Fruit fly (Drosophila melanogaster): ENCODE data around the gene CG34426.

Gene CG34426

DNA sequence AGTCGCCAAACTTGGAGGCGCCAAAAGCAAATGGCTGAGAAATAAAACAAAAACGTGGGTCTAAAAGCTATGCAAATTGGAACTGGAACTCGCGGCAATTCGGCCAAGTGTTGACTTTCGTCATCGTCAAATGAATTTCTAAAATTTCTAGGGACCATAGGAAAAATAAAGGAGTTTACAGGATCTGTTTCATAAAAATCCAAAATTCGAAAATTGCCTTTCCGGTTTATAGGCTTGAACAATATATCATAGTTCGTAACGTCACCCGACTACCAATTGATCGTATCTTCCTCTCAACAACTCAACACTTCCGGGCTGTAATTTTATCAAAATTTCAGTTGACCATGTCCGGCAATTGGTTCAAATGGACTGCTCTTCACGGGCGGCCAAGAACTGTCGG, 33.9 kb downstream of the CG34426 start, which contains the start of gene CG32026:
Gene CG32026 (plus strand): TSS at position 301 of the 400 bp plus-strand sequence.
- no peak for TF ChIP-seq CG17801 (GFP tag; optimal IDR thresholded peaks at IDR 0.05; ENCODE audit: partially characterized antibody)

DNA sequence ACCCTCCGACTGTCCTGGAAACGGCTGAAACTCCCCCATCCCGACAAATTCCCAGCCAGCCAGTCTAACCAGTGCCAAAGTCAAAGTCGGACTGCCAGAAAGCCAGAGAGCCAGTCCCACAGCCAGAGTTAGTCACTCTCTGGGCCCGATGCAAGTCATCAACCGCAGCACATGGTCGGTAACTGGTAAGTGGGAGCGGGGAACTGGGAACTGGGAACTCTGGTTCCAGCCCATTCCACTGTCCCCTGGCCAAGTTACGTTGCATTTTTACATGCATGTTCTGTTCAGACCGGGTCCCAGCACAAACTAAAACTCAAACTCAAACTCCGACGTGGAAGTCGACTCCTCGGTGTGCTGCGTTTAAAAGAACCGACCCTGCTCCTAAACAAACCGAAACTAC, 36.9 kb downstream of the CG34426 start:
- no peak for TF ChIP-seq CG17801 (GFP tag; optimal IDR thresholded peaks at IDR 0.05; ENCODE audit: partially characterized antibody)

DNA sequence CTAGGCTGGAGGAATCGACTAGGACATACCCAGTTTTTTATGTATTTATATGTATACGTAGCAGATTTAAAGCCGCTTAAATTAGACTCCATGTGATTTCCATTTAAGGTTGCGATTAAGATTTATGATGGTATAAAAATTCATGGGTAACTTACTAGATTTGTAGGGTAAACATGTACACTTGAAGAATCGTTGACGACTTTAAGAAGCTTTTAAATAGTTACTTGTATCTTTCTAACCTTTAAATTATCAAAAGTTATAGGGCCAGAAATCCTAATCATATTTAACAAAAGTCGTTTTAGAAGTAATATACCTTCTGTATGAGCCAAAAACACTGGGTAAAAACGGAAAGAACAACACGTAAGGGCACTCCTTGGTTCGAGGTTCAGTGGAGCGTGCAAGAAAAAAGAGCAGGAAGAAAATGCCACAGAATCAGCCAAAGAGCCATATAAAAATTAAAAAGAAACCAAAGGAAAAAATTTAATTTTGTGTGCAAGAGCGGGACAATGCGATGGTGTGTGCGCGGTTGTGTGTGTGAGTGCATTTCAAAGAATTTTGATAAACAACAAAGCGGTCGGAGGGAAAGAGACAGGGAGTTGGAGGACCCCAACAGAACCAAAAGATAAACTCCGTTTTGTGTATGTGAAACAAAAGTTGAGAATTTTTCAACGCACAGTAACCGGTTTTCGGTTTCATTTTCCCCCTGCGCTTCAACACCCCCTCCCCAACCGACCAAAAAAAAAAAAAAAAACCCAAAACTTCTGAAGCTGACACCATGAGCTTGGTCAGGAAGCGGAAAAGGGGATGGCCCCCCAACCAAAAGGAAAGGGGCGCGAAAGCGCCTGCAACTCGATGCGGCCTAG, 37.5 kb downstream of the CG34426 start:
- TF ChIP-seq CG17801 (GFP tag; optimal IDR thresholded peaks at IDR 0.05; ENCODE audit: partially characterized antibody): no peak

DNA sequence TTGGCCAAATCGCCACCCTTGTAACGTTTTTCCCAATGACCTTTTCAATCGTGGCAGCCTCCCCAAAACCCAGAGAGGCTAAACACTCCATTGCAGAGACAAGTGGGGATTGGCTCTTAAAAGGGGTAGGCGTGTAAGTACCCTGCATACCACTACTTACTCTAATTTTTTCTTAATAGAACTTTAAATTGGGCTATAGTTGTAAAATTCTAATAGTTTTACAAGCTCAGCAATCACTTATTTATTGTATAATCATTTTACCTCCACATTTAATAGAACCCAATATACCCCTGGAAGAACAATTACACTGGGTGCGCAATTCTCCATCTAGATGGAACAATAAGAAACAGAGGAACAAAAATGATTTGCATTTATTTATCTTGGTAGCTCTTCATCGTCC, 39.5 kb downstream of the CG34426 start:
- TF ChIP-seq CG17801 (GFP tag; optimal IDR thresholded peaks at IDR 0.05; ENCODE audit: partially characterized antibody): no peak

DNA sequence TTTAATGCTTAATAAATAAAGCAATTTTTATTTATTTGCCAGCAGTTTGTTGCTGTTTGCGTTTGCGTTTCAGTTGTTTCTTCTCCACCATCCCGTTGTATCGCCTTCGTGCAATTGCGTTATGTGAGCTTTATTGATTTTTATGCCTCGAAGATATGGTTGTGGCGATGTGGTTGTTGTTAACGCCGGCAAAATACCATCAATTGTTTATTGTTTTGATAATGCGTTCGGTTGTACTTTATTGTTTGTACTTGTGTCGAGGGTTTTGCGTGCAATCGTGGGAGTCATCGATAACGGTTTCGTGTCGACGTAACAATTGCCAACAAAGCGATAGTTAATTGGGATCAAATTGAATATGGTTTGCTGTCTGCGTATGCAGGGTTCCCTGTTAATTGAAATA, 40.1 kb downstream of the CG34426 start:
- no peak for TF ChIP-seq CG17801 (GFP tag; optimal IDR thresholded peaks at IDR 0.05; ENCODE audit: partially characterized antibody)

DNA sequence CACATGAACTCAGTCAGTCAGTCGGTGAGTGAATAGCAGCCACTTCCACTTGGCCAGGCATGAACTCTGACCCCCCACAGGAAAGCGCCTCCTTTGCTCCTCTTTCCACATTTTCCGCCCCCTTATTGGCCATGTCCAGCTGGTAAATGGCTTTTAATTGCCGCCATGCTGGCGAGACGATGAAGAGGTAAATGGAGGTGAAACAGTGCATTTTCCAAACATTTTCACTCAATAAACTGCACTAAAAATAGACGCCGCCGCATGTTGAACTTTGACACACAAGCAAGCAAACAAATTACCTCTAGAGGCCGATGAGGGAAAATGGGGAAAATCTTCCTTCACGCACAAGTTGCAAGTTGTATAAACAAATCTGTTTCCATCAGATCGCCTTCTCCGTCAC, 47.6 kb downstream of the CG34426 start:
- TF ChIP-seq CG17801 (GFP tag; optimal IDR thresholded peaks at IDR 0.05; ENCODE audit: partially characterized antibody): no peak

DNA sequence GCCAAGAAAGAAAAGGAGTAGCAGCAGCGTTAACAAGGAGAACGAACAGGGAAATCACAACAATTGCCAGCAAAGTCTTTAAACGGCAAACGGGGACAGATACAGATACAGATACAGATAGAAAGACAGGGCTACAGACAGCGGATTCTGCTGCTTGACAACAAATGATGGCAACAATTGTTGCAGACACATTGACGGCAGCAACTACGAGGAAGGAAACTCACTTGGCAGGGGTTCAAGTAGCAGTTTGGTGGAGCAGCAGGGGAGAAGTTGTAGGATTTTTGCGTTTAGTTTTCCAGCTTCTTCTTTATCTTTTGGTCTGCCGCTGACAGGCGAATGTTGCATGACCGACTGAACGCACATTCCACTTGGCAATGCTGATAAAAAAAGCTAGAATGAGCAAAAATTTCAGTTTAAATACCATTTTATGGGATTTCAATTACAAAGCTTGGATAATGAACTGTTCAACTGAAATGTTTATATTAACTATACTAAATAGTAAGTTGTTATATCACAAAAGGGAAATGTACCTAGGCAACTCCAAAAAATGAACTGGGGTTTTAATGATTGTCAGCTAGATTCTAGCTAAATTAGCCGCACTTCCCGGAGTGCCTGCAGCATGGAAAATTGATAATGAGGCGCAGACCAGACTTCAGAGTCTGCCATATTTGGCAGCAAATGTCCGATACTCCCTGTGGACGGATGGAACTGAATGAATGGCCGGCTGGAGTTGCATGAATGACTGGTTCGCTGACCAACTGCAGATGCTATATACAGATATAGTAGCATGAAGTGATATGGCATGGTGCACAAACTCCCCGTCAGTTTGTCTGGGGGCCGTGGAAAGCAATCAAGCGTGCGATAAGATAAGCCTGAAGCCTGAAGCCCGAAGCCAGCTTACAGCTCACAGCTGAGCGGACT, 48.8 kb downstream of the CG34426 start:
- TF ChIP-seq CG17801 (GFP tag; optimal IDR thresholded peaks at IDR 0.05; ENCODE audit: partially characterized antibody): no peak

DNA sequence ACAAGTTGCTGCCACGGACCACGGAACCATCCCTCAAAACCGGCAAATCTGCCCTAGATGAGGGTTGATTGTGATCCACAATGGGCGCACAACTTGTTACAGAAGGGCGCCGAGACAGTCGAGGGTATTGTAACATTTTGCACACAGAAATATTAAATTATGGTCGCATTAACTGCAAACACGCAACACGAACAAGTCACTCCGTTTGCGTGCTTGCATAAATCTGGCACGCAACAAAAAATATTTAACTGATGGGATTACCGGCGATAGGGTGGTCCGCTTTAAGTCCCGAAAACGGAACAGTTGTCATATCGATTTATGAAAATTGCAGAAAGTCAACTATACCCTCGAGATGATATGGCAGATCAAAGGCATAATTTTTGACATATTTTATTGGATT, 49.7 kb downstream of the CG34426 start:
- TF ChIP-seq CG17801 (GFP tag; optimal IDR thresholded peaks at IDR 0.05; ENCODE audit: partially characterized antibody): no peak

DNA sequence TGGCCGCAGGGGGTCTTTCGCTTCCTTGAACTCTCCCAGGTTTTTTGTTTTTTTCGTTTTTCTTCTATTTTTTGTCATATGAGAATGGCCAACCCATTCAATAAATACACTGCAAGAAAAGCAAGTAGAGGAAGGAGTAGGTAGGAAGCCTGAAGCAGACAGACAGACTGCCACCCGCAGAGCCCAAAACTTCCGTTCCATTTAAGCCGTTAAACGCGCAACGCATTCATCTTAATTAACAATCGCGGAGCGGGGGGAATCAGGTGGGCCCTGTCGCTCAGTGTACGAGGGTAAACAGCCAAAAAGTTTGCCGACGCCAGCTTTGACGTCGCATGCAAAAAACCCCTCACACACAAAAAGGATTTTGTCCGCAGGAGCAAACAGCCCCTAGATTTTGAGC, 50.6 kb downstream of the CG34426 start:
- TF ChIP-seq CG17801 (GFP tag; optimal IDR thresholded peaks at IDR 0.05; ENCODE audit: partially characterized antibody): no peak

Measured in ovary, adult (tissue).